Fruit fly (Drosophila melanogaster): ENCODE measurements around the gene pck.

Gene pck

dm6 chrX:1470562-1470961, at the start of gene pck:
TSS of gene pck (plus strand) at chrX:1470666.
- peak; percentile 83 for TF ChIP-seq CG17801 (GFP tag; optimal IDR thresholded peaks at IDR 0.05; ENCODE audit: partially characterized antibody)

dm6 chrX:1452130-1452529, 18.3 kb upstream of the pck start, which contains the start of gene Gr2a:
TSS of gene Gr2a (plus strand) at chrX:1452430.
- TF ChIP-seq CG17801 (GFP tag; optimal IDR thresholded peaks at IDR 0.05; ENCODE audit: partially characterized antibody), result no peak

DNA sequence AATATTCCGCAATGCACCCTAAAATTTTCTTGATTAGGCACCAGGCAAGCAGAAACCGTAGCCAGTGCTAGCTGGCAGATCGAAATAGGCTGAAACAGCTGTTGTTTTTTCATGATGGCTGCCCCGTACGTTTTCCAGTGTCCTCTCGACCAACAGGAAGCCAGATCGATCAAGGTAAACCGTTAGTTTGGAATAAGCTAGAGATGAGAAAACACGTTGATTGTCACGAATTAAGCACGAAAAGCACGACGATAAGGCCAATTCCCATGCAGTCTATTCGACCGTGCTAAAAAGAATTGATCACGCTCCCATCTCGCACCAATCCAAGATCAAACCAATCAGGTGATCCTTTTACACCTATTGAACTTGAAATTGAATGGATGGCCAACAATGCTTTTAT, 15.6 kb upstream of the pck start:
- TF ChIP-seq CG17801 (GFP tag; optimal IDR thresholded peaks at IDR 0.05; ENCODE audit: partially characterized antibody), result no peak

DNA sequence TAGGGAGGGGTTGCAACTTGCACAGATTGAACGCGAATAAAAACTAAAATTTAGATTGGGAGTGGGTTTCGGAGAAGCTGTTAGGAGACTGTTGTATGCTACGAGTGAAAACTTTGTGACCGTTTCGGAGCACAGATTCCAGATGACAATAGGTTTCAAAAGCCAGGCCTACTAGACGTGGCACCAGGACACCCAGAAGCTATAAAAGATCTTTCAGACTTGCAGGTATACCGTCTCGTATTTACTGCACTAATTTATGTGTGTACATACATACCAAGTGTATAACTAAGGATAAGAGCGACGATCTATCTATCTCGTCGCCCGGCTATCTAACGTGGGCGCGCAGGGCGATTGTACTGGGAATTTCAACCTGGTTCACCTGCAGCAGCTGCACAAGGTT, 13.5 kb upstream of the pck start, which contains the start of gene CG14785:
TSS of gene CG14785 (minus strand) at position 101 of the 400 bp plus-strand sequence.
- no peak for TF ChIP-seq CG17801 (GFP tag; optimal IDR thresholded peaks at IDR 0.05; ENCODE audit: partially characterized antibody)

- TF ChIP-seq CG17801 (GFP tag; optimal IDR thresholded peaks at IDR 0.05; ENCODE audit: partially characterized antibody), result no peak
Observed at dm6 chrX:1460278-1460872, 10.1 kb upstream of the pck start, which contains the start of gene Lrpprc2. TSS of gene Lrpprc2 (minus strand) at chrX:1460617.

dm6 chrX:1461544-1461943, 8.9 kb upstream of the pck start, which contains the start of gene CG14787:
TSS of gene CG14787 (minus strand) at chrX:1461676.
- TF ChIP-seq CG17801 (GFP tag; optimal IDR thresholded peaks at IDR 0.05; ENCODE audit: partially characterized antibody), result no peak

- peak; percentile 27 for TF ChIP-seq CG17801 (GFP tag; optimal IDR thresholded peaks at IDR 0.05; ENCODE audit: partially characterized antibody)
Observed at dm6 chrX:1464033-1464432, 6.4 kb upstream of the pck start, which contains the start of gene Ns3. TSS of gene Ns3 (minus strand) at chrX:1464220.

DNA sequence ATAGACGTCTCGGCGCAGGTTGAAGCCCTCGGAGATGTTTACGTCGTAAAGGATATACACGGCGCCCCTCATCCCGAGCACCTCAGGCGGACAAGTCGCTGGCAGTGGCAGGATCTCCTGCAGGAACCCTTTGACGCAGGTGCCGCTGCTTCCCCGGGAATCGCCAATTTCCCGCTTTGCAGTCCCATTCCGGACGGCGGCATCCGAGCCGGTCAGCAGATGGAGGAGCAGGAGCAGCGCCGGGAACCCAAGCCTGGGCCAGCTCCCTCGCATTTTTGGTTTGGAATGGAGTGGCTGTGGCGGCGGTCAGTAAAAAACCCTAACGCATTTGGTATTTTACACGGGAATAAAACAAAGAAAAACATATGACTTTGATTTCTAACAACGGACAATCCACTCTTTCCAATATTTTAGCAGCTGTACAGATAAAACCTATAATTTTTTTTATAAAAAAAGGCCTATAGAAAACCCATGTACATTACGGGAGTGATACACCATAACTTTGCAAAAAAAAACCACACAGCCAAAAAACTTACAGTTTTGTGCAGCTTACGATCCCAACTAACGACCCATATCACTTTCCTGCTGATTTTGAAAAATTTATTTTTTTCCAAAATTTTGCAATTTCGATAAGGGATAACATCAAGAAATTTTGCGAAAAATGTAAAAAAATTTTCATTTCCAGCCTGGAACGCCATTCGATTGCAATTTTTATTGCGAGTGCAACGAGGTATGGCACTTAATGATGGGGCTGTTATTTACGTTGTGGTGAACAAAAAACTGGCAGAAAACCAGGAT, 4.6 kb upstream of the pck start, which contains the start of the genes O-fut2 and CG14777:
TSS of gene O-fut2 (minus strand) at position 290 of the 798 bp plus-strand sequence.
TSS of gene CG14777 (plus strand) at position 428 of the 798 bp plus-strand sequence.
- no peak for TF ChIP-seq CG17801 (GFP tag; optimal IDR thresholded peaks at IDR 0.05; ENCODE audit: partially characterized antibody)

DNA sequence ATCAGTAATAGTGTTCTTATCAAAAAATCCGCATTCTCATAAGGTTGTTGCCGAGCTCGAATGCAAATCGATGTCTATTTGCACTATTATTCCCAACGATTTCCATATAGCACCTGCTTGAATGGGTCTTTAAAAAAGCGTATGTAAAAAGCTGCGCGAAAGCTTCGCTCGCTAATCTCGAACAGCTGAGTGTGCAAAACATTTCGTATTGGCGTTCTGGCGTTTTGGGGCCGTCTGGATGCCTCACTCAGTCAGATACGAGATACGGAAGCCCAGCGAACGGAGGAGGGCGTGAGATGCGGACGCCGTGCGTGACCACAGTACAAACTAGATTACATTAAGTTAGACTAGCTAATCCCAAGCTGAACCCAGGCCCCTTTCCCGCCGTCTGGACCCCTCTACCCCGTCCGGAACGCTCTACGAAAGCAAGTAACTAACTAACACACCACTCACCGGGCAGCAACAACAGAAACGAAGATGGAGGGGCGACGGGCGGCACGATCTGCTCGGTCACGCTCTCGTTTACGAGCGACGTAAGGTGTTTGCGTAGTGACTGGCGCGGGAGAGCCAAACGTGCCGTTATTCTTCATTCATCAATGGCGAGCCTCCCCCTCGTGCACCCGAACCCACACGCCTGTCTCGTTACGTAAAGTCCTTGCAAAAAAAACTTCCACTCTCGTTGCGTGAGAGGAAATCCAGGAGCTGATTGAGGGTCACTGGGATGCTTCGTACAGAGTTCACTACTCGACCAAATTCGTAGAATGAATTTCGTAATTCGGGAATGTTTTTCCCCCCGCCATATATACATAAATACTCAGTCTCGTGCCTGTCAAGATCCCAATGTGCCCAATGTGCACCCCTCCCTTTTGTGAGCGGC, 3.7 kb upstream of the pck start:
- no peak for TF ChIP-seq CG17801 (GFP tag; optimal IDR thresholded peaks at IDR 0.05; ENCODE audit: partially characterized antibody)

DNA sequence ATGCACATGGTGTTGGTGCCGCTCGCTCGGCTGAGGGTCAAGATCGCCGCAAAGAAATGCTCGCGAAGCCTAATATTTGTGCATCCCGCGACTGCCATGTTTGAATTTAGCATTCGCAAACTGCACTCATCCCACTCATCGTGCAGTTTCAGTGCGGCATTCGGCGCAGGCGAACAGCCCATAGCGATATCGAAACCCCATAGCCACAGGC, 3.2 kb upstream of the pck start, which contains the start of gene CG14778:
TSS of gene CG14778 (plus strand) at position 112 of the 211 bp plus-strand sequence.
- TF ChIP-seq CG17801 (GFP tag; optimal IDR thresholded peaks at IDR 0.05; ENCODE audit: partially characterized antibody), result no peak

DNA sequence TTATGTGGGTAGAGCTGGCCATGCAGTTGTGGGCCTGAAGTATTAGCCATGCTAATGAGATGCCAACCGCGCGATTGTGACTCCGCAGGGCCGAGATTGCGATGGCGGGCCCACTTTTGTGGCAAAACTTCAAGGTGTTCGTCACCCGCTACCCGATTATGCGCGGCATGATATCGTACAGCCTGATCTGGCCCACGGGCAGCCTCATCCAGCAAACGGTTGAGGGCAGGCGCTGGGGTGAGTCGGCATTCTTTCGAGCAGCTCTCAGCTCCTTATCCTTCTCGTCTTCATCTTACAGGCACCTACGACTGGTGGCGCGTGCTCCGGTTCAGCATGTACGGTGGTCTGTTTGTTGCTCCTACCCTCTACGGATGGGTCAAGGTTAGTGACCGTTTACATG, 749 bp upstream of the pck start, which contains the start of gene CG32808:
TSS of gene CG32808 (minus strand) at position 101 of the 400 bp plus-strand sequence.
- TF ChIP-seq CG17801 (GFP tag; optimal IDR thresholded peaks at IDR 0.05; ENCODE audit: partially characterized antibody), result no peak

DNA sequence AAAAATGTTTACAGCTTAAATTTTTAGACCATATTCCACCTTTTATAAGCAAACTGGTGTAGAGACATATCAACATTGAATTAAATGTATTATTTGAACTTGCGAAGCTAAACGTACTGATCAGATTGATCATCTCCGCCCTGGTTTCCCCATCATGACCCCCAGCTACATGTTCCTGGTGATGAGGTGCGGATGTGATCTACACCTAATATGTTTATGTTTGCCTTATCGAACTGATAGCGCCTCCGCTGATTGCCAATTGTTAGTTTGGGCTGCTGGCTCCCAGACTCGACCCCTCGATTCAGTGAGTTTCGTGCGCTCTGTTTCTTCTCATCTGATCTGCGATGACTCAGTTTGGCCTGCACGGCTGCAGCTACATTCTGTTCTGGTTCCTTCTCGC, 1.8 kb downstream of the pck start, which contains the start of gene CG14780:
TSS of gene CG14780 (plus strand) at position 301 of the 400 bp plus-strand sequence.
- TF ChIP-seq CG17801 (GFP tag; optimal IDR thresholded peaks at IDR 0.05; ENCODE audit: partially characterized antibody), result no peak

DNA sequence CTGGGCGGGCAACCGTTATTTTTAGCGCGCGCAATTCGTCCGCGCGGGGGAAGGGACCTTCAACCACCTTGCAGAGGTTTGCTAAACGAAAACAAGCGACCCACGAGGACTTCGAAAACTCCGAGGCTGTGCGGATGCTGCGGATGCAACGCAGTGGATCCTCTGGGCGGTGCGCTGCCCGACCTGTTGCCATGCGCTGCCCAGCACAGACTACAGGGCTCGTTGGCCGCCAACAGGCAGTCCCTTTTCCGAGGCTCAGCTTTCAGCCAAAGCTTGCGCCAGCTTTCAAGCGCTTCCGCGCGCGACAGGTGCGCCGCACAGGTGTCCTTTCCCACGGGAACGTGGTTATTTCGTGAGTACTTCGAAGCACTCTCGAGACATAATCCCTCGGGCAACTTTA, 6.0 kb downstream of the pck start:
- no peak for TF ChIP-seq CG17801 (GFP tag; optimal IDR thresholded peaks at IDR 0.05; ENCODE audit: partially characterized antibody)

DNA sequence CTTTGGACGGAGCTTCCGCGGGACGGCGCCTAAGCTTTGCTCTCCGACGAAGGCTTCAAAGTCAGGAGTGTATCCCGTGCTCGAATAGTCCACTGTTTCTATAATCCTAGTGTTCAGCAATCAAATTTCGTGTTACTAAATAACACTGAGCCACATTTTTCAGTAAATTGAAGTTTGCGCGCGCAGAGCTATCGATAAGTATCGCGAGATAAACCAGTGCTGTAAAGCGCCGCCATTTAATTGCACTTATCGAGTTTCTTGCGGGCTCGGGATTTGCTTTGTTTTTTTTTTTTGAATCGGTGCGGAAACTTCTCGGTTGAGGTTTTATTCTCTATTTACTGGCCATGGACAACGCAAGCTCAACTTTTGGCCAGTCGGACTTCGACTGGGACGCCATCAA, 6.4 kb downstream of the pck start, which contains the start of the genes Rab27 and mei-38:
TSS of gene Rab27 (minus strand) at position 127 of the 400 bp plus-strand sequence.
TSS of gene mei-38 (plus strand) at position 216 of the 400 bp plus-strand sequence.
- no peak for TF ChIP-seq CG17801 (GFP tag; optimal IDR thresholded peaks at IDR 0.05; ENCODE audit: partially characterized antibody)

All from ovary, adult (tissue).